Worm (Caenorhabditis elegans) whole organism, L4/young adult: ENCODE data around the gene ifet-1.
A peak's percentile ranks its signal among the peaks of the same experiment; 100 is the strongest.

ENCODE experiments used
- W03F9.2 ChIP-seq: fragments of 150-350 bp; optimal IDR thresholded peaks from 2 replicates; lab custom pipeline; 2014; ENCODE audit warnings: missing biosample characterization, missing genetic modification characterization
- dao-5 ChIP-seq: sonication (generic microtip); optimal IDR thresholded peaks from 2 replicates; lab custom pipeline; 2016; ENCODE audit warnings: missing genotype, missing genetic modification characterization, moderate library complexity, missing compliant biosample characterization
- him-1 ChIP-seq: sonication (generic microtip); optimal IDR thresholded peaks from 2 replicates; lab custom pipeline; 2016; ENCODE audit warnings: missing genotype, missing genetic modification reagents, missing genetic modification characterization, missing compliant biosample characterization

ifet-1 gene

ce11 chrIII:4477472-4477871 lies 2.5 kb upstream of the ifet-1 start, which contains the start of gene ins-17:
Gene ins-17 (minus strand): TSS chrIII:4477572.
- no peak for TF ChIP-seq W03F9.2
- TF ChIP-seq him-1 (tag; lab: Kevin White, UChicago) = no peak
- TF ChIP-seq dao-5 = no peak

ce11 chrIII:4476806-4477205 lies 1.9 kb upstream of the ifet-1 start:
- no peak for TF ChIP-seq him-1 (tag; lab: Kevin White, UChicago)
- TF ChIP-seq W03F9.2 = no peak
- TF ChIP-seq dao-5 = no peak

DNA sequence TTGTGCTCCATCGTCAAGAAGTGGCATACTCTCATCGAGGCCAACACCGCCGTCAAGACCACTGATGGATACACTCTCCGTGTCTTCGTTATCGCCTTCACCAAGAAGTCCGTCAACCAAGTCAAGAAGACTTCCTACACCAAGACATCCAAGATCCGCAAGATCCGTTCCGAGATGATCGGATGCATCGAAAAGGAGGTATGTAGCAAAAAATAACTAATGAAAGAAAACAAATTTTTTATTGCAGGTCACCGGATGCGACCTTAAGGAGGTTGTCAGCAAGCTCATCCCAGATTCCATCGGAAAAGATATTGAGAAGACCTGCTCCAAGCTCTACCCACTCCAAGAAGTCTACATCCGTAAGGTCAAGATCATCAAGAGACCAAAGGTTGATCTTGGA lies 1.4 kb upstream of the ifet-1 start:
- TF ChIP-seq W03F9.2 = no peak
- no peak for TF ChIP-seq him-1 (tag; lab: Kevin White, UChicago)
- no peak for TF ChIP-seq dao-5

DNA sequence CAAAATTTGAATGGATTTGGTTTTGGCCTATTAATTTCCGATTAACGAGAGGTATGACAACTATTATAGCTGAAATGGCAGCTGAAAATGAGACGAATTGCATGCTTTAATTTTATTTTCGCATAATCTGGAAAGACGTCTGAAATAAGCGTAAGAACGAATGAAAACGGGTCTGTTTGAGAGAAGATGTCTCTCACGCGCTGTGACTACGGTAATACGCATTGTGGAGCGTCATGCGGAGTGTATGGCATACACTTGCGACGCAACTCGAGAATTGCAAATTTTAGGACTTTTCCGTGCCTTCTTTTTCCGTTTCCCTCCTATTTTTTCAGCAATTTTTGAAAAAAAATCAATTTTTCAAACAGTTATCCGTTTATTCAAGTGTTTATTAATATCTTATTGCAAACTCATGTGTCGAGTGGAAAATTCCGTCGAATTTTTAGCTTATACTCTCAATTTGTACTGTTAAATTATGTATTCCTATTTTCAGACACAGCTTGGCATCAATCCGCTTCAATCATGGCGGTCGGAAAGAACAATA lies 548 bp upstream of the ifet-1 start, which contains the start of gene rps-1:
rps-1 (plus strand) TSS at position 491 of the 541 bp plus-strand sequence.
- TF ChIP-seq W03F9.2 (peak; percentile 98), dao-5 (no peak), him-1 (tag; lab: Kevin White, UChicago) (peak; percentile 96)

- TF ChIP-seq W03F9.2 (peak; percentile 38), dao-5 (peak; percentile 50), him-1 (tag; lab: Kevin White, UChicago) (peak; percentile 65)
These were observed 4.2 kb downstream of the ifet-1 start for ce11 chrIII:4470793-4471192.

DNA sequence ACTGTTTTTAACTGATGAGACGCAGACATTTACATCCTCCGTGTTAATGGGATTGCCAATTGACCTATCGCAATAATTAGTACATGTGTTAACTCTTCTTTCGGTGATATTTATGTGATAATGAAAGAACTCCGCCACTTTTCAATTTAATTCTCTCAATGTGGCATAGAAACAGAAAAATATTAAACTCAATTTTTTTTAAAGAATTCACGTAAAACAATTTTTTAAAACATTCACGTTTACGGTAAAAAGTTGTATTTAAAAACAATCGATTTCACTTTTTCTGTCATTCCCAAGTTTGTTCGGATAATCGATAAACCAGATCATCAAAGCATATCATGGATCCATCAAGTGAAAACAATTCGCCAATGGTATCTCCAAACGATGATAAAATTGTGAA lies 6.1 kb downstream of the ifet-1 start, which contains the start of gene mstr-2:
mstr-2 (plus strand) TSS at position 301 of the 400 bp plus-strand sequence.
- TF ChIP-seq W03F9.2 (no peak), him-1 (tag; lab: Kevin White, UChicago) (no peak), dao-5 (no peak)

DNA sequence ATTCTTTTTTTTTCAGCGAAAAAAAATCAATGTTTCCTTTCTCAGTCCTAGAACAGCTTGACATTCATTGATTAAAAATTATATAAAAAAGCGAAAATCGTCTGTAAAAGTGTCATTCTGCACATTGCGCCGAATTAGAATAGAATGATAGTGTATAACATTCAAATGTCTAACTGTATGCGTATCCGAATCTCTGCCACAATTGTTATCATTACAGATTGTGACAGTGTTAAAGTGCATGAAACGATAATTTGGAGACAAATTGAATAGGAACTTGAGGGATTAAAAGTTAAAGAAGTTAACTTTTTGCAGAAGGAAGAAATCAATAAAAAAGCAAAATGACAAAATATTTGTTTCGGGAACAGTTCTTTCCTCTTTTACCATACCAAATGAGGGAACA lies 6.6 kb downstream of the ifet-1 start:
- TF ChIP-seq W03F9.2 (no peak), dao-5 (no peak), him-1 (tag; lab: Kevin White, UChicago) (no peak)

ce11 chrIII:4467277-4467676 lies 7.7 kb downstream of the ifet-1 start, which contains the start of gene ndg-4:
Gene ndg-4 (minus strand): TSS chrIII:4467377.
- TF ChIP-seq dao-5 = no peak
- TF ChIP-seq W03F9.2 = no peak
- TF ChIP-seq him-1 (tag; lab: Kevin White, UChicago) = no peak

ce11 chrIII:4461337-4461736 lies 13.6 kb downstream of the ifet-1 start:
- no peak for TF ChIP-seq W03F9.2
- TF ChIP-seq him-1 (tag; lab: Kevin White, UChicago) = no peak
- TF ChIP-seq dao-5 = no peak

DNA sequence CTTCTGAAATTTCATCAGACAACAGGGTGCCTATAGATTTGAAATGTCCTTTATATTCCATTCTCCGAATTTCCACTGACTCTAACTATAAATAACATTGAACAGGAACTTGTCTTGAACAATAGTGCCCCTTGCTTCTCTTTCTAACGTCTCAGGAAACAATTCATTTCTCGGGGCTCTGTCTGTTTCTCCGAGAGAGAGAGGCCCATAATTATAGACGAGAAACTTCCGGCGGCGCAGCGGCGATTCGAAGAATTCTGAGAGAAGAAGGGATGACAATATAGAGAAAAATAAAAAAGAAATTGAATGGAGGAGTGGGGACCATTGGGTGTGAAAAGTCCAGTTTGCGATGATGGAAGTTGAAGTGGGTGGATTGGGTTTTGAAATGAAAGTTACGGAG lies 14.7 kb downstream of the ifet-1 start:
- TF ChIP-seq dao-5 = no peak
- no peak for TF ChIP-seq W03F9.2
- no peak for TF ChIP-seq him-1 (tag; lab: Kevin White, UChicago)

ce11 chrIII:4456579-4456978 lies 18.4 kb downstream of the ifet-1 start:
- TF ChIP-seq dao-5 = no peak
- TF ChIP-seq him-1 (tag; lab: Kevin White, UChicago) = no peak
- no peak for TF ChIP-seq W03F9.2

DNA sequence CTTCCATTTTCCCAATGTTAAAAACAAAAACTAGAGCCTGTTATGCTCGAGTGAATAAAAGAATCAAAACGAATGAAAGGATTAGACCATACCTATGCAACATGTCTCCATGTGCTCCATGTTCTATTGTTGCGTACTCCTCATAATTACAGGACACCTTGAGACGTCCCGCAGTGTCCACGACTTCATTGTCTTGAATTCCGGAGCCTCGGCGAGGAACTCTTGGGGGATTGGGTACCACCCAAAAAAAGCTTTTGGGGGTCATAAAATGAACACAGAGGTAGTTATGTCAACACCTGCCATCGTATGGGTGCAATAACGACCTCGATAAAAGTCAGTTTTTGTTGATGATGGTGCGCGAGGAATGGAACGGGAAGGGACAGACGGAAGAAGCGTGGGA lies 20.0 kb downstream of the ifet-1 start:
- TF ChIP-seq him-1 (tag; lab: Kevin White, UChicago) (no peak), W03F9.2 (no peak), dao-5 (no peak)

- TF ChIP-seq dao-5 (no peak), him-1 (tag; lab: Kevin White, UChicago) (no peak), W03F9.2 (no peak)
These were observed 21.2 kb downstream of the ifet-1 start for ce11 chrIII:4453768-4454167.

ce11 chrIII:4453301-4453700 lies 21.6 kb downstream of the ifet-1 start:
- no peak for TF ChIP-seq him-1 (tag; lab: Kevin White, UChicago)
- no peak for TF ChIP-seq dao-5
- no peak for TF ChIP-seq W03F9.2

DNA sequence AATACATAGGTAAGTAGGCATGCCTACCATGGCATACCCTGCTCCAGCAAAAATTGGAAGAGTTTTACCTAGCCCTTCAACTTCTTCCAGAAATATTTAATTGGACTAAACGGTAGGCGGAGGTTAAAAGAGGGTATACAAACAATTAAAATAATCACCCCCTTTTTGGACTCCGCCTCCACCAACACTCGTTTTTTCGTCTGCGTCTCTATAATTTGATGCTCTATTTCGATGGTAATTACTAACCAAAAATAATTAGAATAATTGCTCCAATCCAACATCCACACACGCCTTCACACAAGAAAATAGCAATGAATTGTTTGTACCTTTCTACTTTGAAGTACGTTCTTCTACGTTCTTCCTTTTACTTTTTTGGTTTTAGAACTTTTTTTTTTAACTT lies 22.2 kb downstream of the ifet-1 start:
- TF ChIP-seq dao-5 = no peak
- no peak for TF ChIP-seq W03F9.2

DNA sequence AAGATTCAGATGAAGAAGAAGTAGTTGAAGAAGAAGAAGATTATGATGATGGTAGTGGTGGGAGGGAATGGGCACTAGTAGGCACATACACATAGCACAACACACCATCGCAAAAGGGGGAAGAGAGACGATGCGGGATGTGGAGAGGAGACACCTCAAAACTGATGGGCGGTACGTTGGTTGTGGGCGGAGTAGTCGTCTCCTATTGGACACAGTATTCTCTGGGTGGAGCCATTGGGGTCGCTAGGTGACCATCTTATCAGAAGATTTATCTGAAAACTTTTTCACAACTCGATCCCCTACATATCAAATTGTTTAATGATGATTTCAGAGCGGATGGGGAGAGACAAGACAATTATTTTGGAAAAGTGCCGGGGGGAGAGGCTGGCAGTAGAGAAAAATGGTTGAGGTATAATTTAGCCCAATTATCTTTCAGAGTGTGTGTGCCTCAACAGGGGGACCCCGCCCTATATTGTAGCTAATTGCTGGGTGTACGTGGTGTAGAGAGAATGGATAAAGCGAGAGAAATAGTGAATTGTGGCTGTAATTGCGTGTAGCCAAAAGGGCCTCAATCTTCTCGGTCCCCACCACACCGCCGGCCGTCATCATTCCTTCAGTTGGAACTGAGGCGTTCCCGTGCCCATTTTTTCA lies 24.1 kb downstream of the ifet-1 start:
- TF ChIP-seq him-1 (tag; lab: Kevin White, UChicago) (no peak), dao-5 (no peak), W03F9.2 (no peak)
